Worm (Caenorhabditis elegans) whole organism, L2 larva: ENCODE data around the gene C05G5.3.

ENCODE experiments used
- C34F6.9 ChIP-seq: fragments of 150-350 bp; optimal IDR thresholded peaks from 2 replicates; lab custom pipeline; 2014; ENCODE audit warnings: missing biosample characterization, missing genetic modification characterization
- F13H6.1 ChIP-seq: sonication (generic microtip); optimal IDR thresholded peaks from 2 replicates; lab custom pipeline; 2016; ENCODE audit warnings: missing genetic modification characterization, missing compliant biosample characterization
- R02D3.7 ChIP-seq: fragments of 150-350 bp; optimal IDR thresholded peaks from 2 replicates; lab custom pipeline; 2014; ENCODE audit warnings: missing biosample characterization, missing genetic modification characterization
- Y55F3AM.14 ChIP-seq: fragments of 200-800 bp; sonication (Bioruptor generic); optimal IDR thresholded peaks from 2 replicates; lab custom pipeline; 2018; ENCODE audit warnings: mild to moderate bottlenecking, missing genetic modification characterization, missing compliant biosample characterization
- ZK546.5 ChIP-seq: sonication (generic microtip); optimal IDR thresholded peaks from 2 replicates; lab custom pipeline; 2017; ENCODE audit warnings: missing biosample characterization, missing genetic modification characterization
- alr-1 ChIP-seq: fragments of 150-350 bp; optimal IDR thresholded peaks from 2 replicates; lab custom pipeline; 2014; ENCODE audit warnings: missing biosample characterization, missing genetic modification characterization
- aly-2 ChIP-seq: fragments of 150-350 bp; optimal IDR thresholded peaks from 2 replicates; lab custom pipeline; 2014; ENCODE audit warnings: missing biosample characterization, missing genetic modification characterization
- ama-1 ChIP-seq: fragments of 150-350 bp; optimal IDR thresholded peaks from 2 replicates; lab custom pipeline; 2018; ENCODE audit warnings: inconsistent platforms
- blmp-1 ChIP-seq: sonication (generic microtip); optimal IDR thresholded peaks from 2 replicates; lab custom pipeline; 2017; ENCODE audit warnings: missing genetic modification characterization, mild to moderate bottlenecking, missing compliant biosample characterization, antibody characterized with exemption, moderate library complexity; ENCODE audit not compliant: insufficient read depth
- ceh-16 ChIP-seq: fragments of 150-350 bp; optimal IDR thresholded peaks from 2 replicates; lab custom pipeline; 2014; ENCODE audit warnings: missing biosample characterization, missing genetic modification characterization
- crh-2 ChIP-seq: sonication (generic microtip); optimal IDR thresholded peaks from 2 replicates; lab custom pipeline; 2017; ENCODE audit warnings: missing biosample characterization, missing genetic modification characterization
- dmd-4 ChIP-seq: sonication (generic microtip); optimal IDR thresholded peaks from 2 replicates; lab custom pipeline; 2017; ENCODE audit warnings: missing biosample characterization, missing genetic modification characterization
- egl-27 ChIP-seq: sonication (generic microtip); optimal IDR thresholded peaks from 3 replicates; lab custom pipeline; 2017; ENCODE audit warnings: missing biosample characterization, missing genetic modification reagents, missing genetic modification characterization
- elt-1 ChIP-seq: fragments of 150-350 bp; optimal IDR thresholded peaks from 2 replicates; lab custom pipeline; 2014; ENCODE audit warnings: missing biosample characterization, missing genetic modification characterization
- elt-3 ChIP-seq: sonication (generic microtip); optimal IDR thresholded peaks from 2 replicates; lab custom pipeline; 2017; ENCODE audit warnings: missing biosample characterization, missing genetic modification characterization
- fos-1 ChIP-seq: fragments of 150-350 bp; optimal IDR thresholded peaks from 2 replicates; lab custom pipeline; 2014; ENCODE audit warnings: missing biosample characterization, missing genetic modification characterization
- gmeb-1 ChIP-seq: fragments of 150-350 bp; optimal IDR thresholded peaks from 2 replicates; lab custom pipeline; 2014; ENCODE audit warnings: missing biosample characterization, missing genetic modification characterization
- lin-11 ChIP-seq: fragments of 150-350 bp; sonication (generic microtip); optimal IDR thresholded peaks from 2 replicates; lab custom pipeline; 2014; ENCODE audit warnings: missing biosample characterization, missing genetic modification characterization, inconsistent platforms, mixed read lengths
- lin-13 ChIP-seq: fragments of 150-350 bp; optimal IDR thresholded peaks from 2 replicates; lab custom pipeline; 2014; ENCODE audit warnings: missing biosample characterization, missing genetic modification reagents, missing genetic modification characterization
- lin-39 ChIP-seq: fragments of 150-350 bp; optimal IDR thresholded peaks from 2 replicates; lab custom pipeline; 2014; ENCODE audit warnings: missing biosample characterization, missing genetic modification reagents, missing genetic modification characterization
- lsy-2 ChIP-seq, 2 experiments: fragments of 150-350 bp in 1 of 2; sonication (generic microtip) in 1 of 2; optimal IDR thresholded peaks; 2 replicates each; lab custom pipeline; 2014 to 2017; ENCODE audit warnings: missing biosample characterization in 2 of 2, missing genetic modification characterization in 2 of 2
- mab-5 ChIP-seq: fragments of 150-350 bp; optimal IDR thresholded peaks from 2 replicates; lab custom pipeline; 2014; ENCODE audit warnings: missing biosample characterization, missing genetic modification characterization
- mdl-1 ChIP-seq, 2 experiments: fragments of 150-350 bp in 1 of 2; sonication (generic microtip) in 1 of 2; optimal IDR thresholded peaks; 2 replicates each; lab custom pipeline; 2017; ENCODE audit warnings: missing biosample characterization in 2 of 2, missing genetic modification characterization in 2 of 2
- nhr-10 ChIP-seq: sonication (generic microtip); optimal IDR thresholded peaks from 2 replicates; lab custom pipeline; 2017; ENCODE audit warnings: missing biosample characterization, missing genetic modification characterization
- nhr-11 ChIP-seq: fragments of 150-350 bp; optimal IDR thresholded peaks from 2 replicates; lab custom pipeline; 2014; ENCODE audit warnings: missing biosample characterization, missing genetic modification characterization
- nhr-12 ChIP-seq: fragments of 150-350 bp; optimal IDR thresholded peaks from 2 replicates; lab custom pipeline; 2014; ENCODE audit warnings: missing biosample characterization, missing genetic modification characterization
- nhr-129 ChIP-seq: fragments of 150-350 bp; optimal IDR thresholded peaks from 2 replicates; lab custom pipeline; 2014; ENCODE audit warnings: missing biosample characterization, missing genetic modification characterization
- nhr-21 ChIP-seq: fragments of 150-350 bp; optimal IDR thresholded peaks from 2 replicates; lab custom pipeline; 2014; ENCODE audit warnings: missing biosample characterization, missing genetic modification characterization
- nhr-23 ChIP-seq: fragments of 150-350 bp; optimal IDR thresholded peaks from 2 replicates; lab custom pipeline; 2014; ENCODE audit warnings: missing biosample characterization, missing genetic modification reagents, missing genetic modification characterization
- nhr-237 ChIP-seq: fragments of 150-350 bp; optimal IDR thresholded peaks from 2 replicates; lab custom pipeline; 2014; ENCODE audit warnings: missing biosample characterization, missing genetic modification characterization
- nhr-25 ChIP-seq: fragments of 150-350 bp; sonication (generic microtip); optimal IDR thresholded peaks from 3 replicates; lab custom pipeline; 2014; ENCODE audit warnings: missing biosample characterization, missing genetic modification characterization
- nhr-6 ChIP-seq: fragments of 150-350 bp; optimal IDR thresholded peaks from 2 replicates; lab custom pipeline; 2014; ENCODE audit warnings: missing biosample characterization, missing genetic modification characterization
- nhr-77 ChIP-seq: fragments of 150-350 bp; optimal IDR thresholded peaks from 2 replicates; lab custom pipeline; 2014; ENCODE audit warnings: missing biosample characterization, missing genetic modification characterization
- peb-1 ChIP-seq: fragments of 150-350 bp; optimal IDR thresholded peaks from 2 replicates; lab custom pipeline; 2014; ENCODE audit warnings: missing biosample characterization, missing genetic modification characterization
- sem-4 ChIP-seq: fragments of 150-350 bp; optimal IDR thresholded peaks from 2 replicates; lab custom pipeline; 2014; ENCODE audit warnings: missing biosample characterization, missing genetic modification reagents, missing genetic modification characterization
- skn-1 ChIP-seq: sonication (generic microtip); optimal IDR thresholded peaks from 2 replicates; lab custom pipeline; 2017; ENCODE audit warnings: missing biosample characterization, missing genetic modification characterization
- sma-3 ChIP-seq: sonication (generic microtip); optimal IDR thresholded peaks from 2 replicates; lab custom pipeline; 2016; ENCODE audit warnings: missing genetic modification reagents, missing genetic modification characterization, missing compliant biosample characterization
- sma-9 ChIP-seq, 2 experiments: fragments of 150-350 bp in 1 of 2; sonication (generic microtip) in 1 of 2; optimal IDR thresholded peaks; 2 replicates each; lab custom pipeline; 2014 to 2016; ENCODE audit warnings: missing genetic modification characterization in 2 of 2, mild to moderate bottlenecking in 1 of 2, missing biosample characterization in 1 of 2, missing compliant biosample characterization in 1 of 2, missing genetic modification reagents in 1 of 2, moderate library complexity in 1 of 2
- snpc-4 ChIP-seq: fragments of 150-350 bp; optimal IDR thresholded peaks from 2 replicates; lab custom pipeline; 2014; ENCODE audit warnings: missing biosample characterization, missing genetic modification characterization
- unc-39 ChIP-seq: fragments of 150-350 bp; optimal IDR thresholded peaks from 2 replicates; lab custom pipeline; 2014; ENCODE audit warnings: missing biosample characterization, missing genetic modification characterization
- unc-55 ChIP-seq: fragments of 150-350 bp; sonication (generic microtip); optimal IDR thresholded peaks from 3 replicates; lab custom pipeline; 2014; ENCODE audit warnings: missing biosample characterization, missing genetic modification reagents, missing genetic modification characterization
- unc-62 ChIP-seq: fragments of 150-350 bp; optimal IDR thresholded peaks from 2 replicates; lab custom pipeline; 2014; ENCODE audit warnings: missing biosample characterization, missing genetic modification reagents, missing genetic modification characterization
- zag-1 ChIP-seq: fragments of 150-350 bp; optimal IDR thresholded peaks from 2 replicates; lab custom pipeline; 2014; ENCODE audit warnings: missing biosample characterization, missing genetic modification characterization
- ztf-1 ChIP-seq: fragments of 200-800 bp; sonication (Bioruptor generic); conservative IDR thresholded peaks from 2 replicates; pipeline ENCODE4 v1.3.6; 2022; ENCODE audit warnings: missing genetic modification characterization, missing compliant biosample characterization
- ztf-11 ChIP-seq: sonication (generic microtip); optimal IDR thresholded peaks from 2 replicates; lab custom pipeline; 2017; ENCODE audit warnings: missing biosample characterization, missing genetic modification characterization
- ztf-4 ChIP-seq: fragments of 150-350 bp; optimal IDR thresholded peaks from 2 replicates; lab custom pipeline; 2014; ENCODE audit warnings: missing biosample characterization, missing genetic modification characterization

C05G5.3 gene

ce11 chrX:14792315-14793197 lies 40.7 kb upstream of the C05G5.3 start:
- TF ChIP-seq ama-1 (peak; percentile 70), mdl-1 (tag; optimal IDR thresholded peaks at IDR 0.05; lab: Kevin White, UChicago) (peak in 1 of 2 experiments; percentile 3), ztf-4 (tag; lab: Kevin White, UChicago) (peak; percentile 26), ztf-1 (GFP tag; lab: Robert Waterston, UW) (no peak), lin-13 (peak; percentile 23)

ce11 chrX:14791195-14791739 lies 39.5 kb upstream of the C05G5.3 start:
- peak; percentile 68 for TF ChIP-seq ama-1
- TF ChIP-seq ZK546.5 (tag; lab: Kevin White, UChicago): no peak
- TF ChIP-seq nhr-129 (tag; lab: Kevin White, UChicago): no peak

ce11 chrX:14790320-14791048 lies 38.7 kb upstream of the C05G5.3 start, which contains the start of gene tatn-1:
Gene tatn-1, plus strand, starts transcription at chrX:14791008.
- no peak for TF ChIP-seq elt-3 (tag; lab: Kevin White, UChicago)
- peak; percentile 97 for TF ChIP-seq sma-9 (GFP tag; optimal IDR thresholded peaks at IDR 0.05; lab: Kevin White, UChicago)
- peak; percentile 40 for TF ChIP-seq sma-9 (tag; optimal IDR thresholded peaks at IDR 0.05; lab: Kevin White, UChicago)
- TF ChIP-seq unc-39 (tag; lab: Kevin White, UChicago): no peak
- peak; percentile 93 for TF ChIP-seq Y55F3AM.14 (GFP tag; lab: Kevin White, UChicago)
- no peak for TF ChIP-seq alr-1 (tag; lab: Kevin White, UChicago)
- TF ChIP-seq nhr-10 (tag; lab: Kevin White, UChicago): no peak
- TF ChIP-seq elt-1: peak; percentile 67
- TF ChIP-seq crh-2 (tag; lab: Kevin White, UChicago): peak; percentile 95
- no peak for TF ChIP-seq unc-62 (GFP tag; lab: Kevin White, UChicago)
- TF ChIP-seq nhr-11: no peak
- no peak for TF ChIP-seq zag-1 (tag; lab: Kevin White, UChicago)
- TF ChIP-seq gmeb-1 (tag; lab: Kevin White, UChicago): peak; percentile 67
- peak; percentile 94 to 97 for TF ChIP-seq mdl-1 (tag; optimal IDR thresholded peaks at IDR 0.05; lab: Kevin White, UChicago)
- peak; percentile 92 for TF ChIP-seq ceh-16 (tag; lab: Kevin White, UChicago)
- peak in 1 of 2 experiments; percentile 64 for TF ChIP-seq lsy-2 (tag; optimal IDR thresholded peaks at IDR 0.05; lab: Kevin White, UChicago)
- TF ChIP-seq lin-11 (tag; lab: Kevin White, UChicago): no peak
- TF ChIP-seq nhr-25: peak; percentile 98
- TF ChIP-seq nhr-23: no peak
- TF ChIP-seq skn-1 (tag; lab: Kevin White, UChicago): no peak
- peak; percentile 89 for TF ChIP-seq blmp-1 (tag; lab: Kevin White, UChicago)
- peak; percentile 86 for TF ChIP-seq F13H6.1
- no peak for TF ChIP-seq lin-39 (tag; lab: Kevin White, UChicago)
- TF ChIP-seq nhr-129 (tag; lab: Kevin White, UChicago): peak; percentile 96
- TF ChIP-seq nhr-12 (tag; lab: Kevin White, UChicago): no peak
- TF ChIP-seq nhr-237: no peak
- peak; percentile 29 for TF ChIP-seq nhr-77
- no peak for TF ChIP-seq ztf-1 (GFP tag; lab: Robert Waterston, UW)
- TF ChIP-seq dmd-4 (tag; lab: Kevin White, UChicago): no peak
- TF ChIP-seq lin-13: no peak
- TF ChIP-seq fos-1 (tag; lab: Kevin White, UChicago): peak; percentile 68
- peak; percentile 97 for TF ChIP-seq sma-3 (GFP tag; lab: Kevin White, UChicago)
- TF ChIP-seq nhr-21: peak; percentile 98
- no peak for TF ChIP-seq mab-5
- TF ChIP-seq ama-1: no peak
- no peak for TF ChIP-seq ztf-11 (tag; lab: Kevin White, UChicago)
- no peak for TF ChIP-seq peb-1 (tag; lab: Kevin White, UChicago)
- TF ChIP-seq aly-2 (tag; lab: Kevin White, UChicago): no peak
- TF ChIP-seq ZK546.5 (tag; lab: Kevin White, UChicago): no peak
- TF ChIP-seq unc-55: no peak
- peak; percentile 28 for TF ChIP-seq C34F6.9 (tag; lab: Kevin White, UChicago)
- TF ChIP-seq egl-27 (tag; lab: Kevin White, UChicago): peak; percentile 71
- TF ChIP-seq nhr-6 (tag; lab: Kevin White, UChicago): peak; percentile 59
- no peak for TF ChIP-seq snpc-4 (tag; lab: Kevin White, UChicago)
- TF ChIP-seq R02D3.7 (tag; lab: Kevin White, UChicago): no peak
- peak; percentile 86 for TF ChIP-seq sem-4 (tag; lab: Kevin White, UChicago)
